Fruit fly (Drosophila melanogaster): Measurements from ENCODE around the gene CG14949.

DNA sequence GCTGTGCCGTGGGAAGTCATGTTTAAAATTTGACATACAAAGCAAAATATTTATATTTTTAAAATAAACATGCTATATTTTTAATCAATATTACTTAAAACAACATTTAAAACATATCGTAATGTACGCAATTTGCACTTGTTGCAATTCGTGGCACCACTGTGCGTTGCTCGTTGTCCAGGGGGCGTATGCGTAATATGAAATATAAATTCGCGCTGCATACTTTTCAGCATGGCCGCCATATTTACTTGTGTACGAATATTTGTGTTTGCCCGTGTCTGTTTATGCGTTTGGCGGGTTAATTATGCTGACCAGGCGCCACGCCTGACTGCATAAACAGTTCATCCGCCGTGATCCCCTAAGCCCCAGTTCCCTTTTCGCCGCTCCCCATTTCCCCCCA, 34.4 kb downstream of the CG14949 start:
- TF ChIP-seq E2f2 (GFP tag; IDR thresholded peaks at IDR 0.05) (no peak), CG11723 (GFP tag; optimal IDR thresholded peaks at IDR 0.05) (no peak), CG7357 (GFP tag; IDR thresholded peaks at IDR 0.05) (no peak), CG2712 (tag; optimal IDR thresholded peaks at IDR 0.05) (no peak), Oaz (GFP tag; IDR thresholded peaks at IDR 0.05) (no peak), CG7372 (GFP tag; IDR thresholded peaks at IDR 0.05) (peak; percentile 82), Usf (GFP tag; optimal IDR thresholded peaks at IDR 0.05) (no peak), Dbx (GFP tag; IDR thresholded peaks at IDR 0.05) (no peak)
